Fruit fly (Drosophila melanogaster) whole organism, prepupa: ENCODE results near the gene CG33700.

Experiments
- CG11294 ChIP-seq: fragments of 200-800 bp; sonication (Bioruptor generic); IDR thresholded peaks from 2 replicates; pipeline ENCODE4 v1.3.6; 2022; ENCODE audit warnings: missing biosample characterization, missing genetic modification characterization
- Gug ChIP-seq: fragments of 200-800 bp; sonication (Bioruptor generic); IDR thresholded peaks from 2 replicates; pipeline ENCODE4 v1.3.6; 2022; ENCODE audit warnings: missing biosample characterization, missing genetic modification characterization
- salr ChIP-seq, 2 experiments: fragments of 200-800 bp; sonication (Bioruptor generic); optimal IDR thresholded peaks; 3 replicates each; lab custom pipeline; 2016 to 2018; ENCODE audit warnings: missing biosample characterization in 2 of 2, missing genetic modification characterization in 2 of 2, mild to moderate bottlenecking in 1 of 2

DNA sequence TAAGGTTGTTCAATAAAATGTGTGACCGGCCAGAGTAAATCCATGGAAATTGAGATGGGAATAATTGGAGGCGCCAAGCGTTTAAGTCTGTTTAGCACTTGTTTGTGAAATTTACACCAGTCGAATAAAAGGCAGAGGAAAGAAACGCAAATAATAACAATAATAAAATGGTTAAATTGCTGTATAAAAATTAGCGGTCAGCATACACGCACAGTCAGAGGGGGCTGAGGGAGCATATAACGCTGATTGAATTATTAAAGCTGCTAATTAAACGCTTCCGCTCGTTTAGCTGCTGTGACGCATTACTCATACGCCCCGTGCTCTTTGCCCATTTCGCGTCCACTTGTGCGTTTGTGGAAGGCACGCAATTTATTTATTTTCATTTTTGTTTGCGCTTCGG lies 42.4 kb upstream of the CG33700 start:
- no peak for TF ChIP-seq salr (GFP tag; optimal IDR thresholded peaks at IDR 0.05; lab: Kevin White, UChicago)
- TF ChIP-seq CG11294 (GFP tag; lab: Robert Waterston, UW): no peak
- TF ChIP-seq Gug: no peak
